Fruit fly (Drosophila melanogaster) whole organism: ENCODE measurements around the gene kek5.

Experiments used
- CG8478 ChIP-seq: fragments of >200 bp; optimal IDR thresholded peaks from 2 replicates; lab custom pipeline; 2018; ENCODE audit warnings: inconsistent platforms
- EcR ChIP-seq, 2 experiments: fragments of >200 bp; optimal IDR thresholded peaks; 2 replicates each; lab custom pipeline; 2017; ENCODE audit warnings: missing biosample characterization in 2 of 2, missing genetic modification characterization in 2 of 2, missing genetic modification reagents in 2 of 2

DNA sequence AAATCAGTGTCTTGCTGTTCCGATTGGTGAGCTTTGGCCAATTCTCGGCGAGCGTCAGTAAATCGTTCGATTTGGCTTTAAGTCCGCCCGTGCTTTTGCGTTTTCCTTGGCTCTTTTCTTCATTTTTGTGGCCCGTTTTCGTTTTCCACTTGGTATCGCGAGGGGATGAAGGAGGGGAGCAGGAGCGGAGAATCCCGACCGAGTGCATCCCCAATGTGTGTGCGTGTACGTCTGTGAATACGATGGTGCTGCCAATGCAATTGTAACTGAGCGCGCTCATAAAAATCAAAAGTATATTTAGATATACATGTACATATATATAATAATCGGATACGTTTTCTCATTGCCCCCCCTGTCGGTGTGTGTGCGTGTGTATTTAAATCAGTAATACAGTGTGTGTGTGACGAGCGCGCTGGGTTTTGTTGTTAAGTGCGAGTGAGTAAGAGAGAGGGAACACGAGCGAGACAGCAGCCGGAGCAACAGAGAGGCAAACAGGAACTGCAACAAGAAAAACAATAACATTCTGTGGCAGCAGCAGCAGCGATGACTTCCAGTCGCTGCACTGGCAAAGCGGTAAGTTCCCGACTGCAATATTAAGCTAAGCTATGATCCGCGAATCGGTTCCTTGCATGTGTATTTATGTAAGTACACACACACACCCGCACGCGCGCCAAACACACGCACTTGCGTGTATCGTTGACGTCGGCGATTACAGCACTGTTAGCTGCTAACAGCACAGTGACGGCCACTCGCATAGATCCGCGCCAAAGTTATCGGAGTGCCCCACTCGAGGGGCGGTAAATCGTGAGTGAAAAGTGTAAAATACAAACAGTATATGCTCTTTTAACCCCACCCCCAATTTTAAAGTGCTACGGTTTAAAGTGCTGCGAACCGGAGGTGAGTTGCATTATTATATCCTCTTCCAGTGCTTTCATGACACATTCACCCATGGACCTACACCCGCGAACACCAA lies 142.9 kb downstream of the kek5 start:
- no peak for TF ChIP-seq EcR (GFP tag; optimal IDR thresholded peaks at IDR 0.05; lab: Kevin White, UChicago)
- TF ChIP-seq CG8478 (lab: Kevin White, UChicago) = peak; percentile 92
